Fruit fly (Drosophila melanogaster) whole organism, prepupa: Measurements from ENCODE around the gene Jhbp2.

ENCODE experiments used
- Blimp-1 ChIP-seq: fragments of 200-800 bp; sonication (Bioruptor generic); optimal IDR thresholded peaks from 3 replicates; lab custom pipeline; 2017; ENCODE audit warnings: missing biosample characterization, missing genetic modification characterization, mild to moderate bottlenecking, moderate library complexity, missing genetic modification reagents
- CG11902 ChIP-seq: fragments of 200-800 bp; sonication (Bioruptor generic); optimal IDR thresholded peaks from 3 replicates; lab custom pipeline; 2016; ENCODE audit warnings: missing biosample characterization, missing genetic modification characterization
- CG15336 ChIP-seq: fragments of 200-800 bp; sonication (Bioruptor generic); IDR thresholded peaks from 2 replicates; pipeline ENCODE4 v1.3.6; 2022; ENCODE audit warnings: missing biosample characterization, missing genetic modification characterization
- CG16779 ChIP-seq: fragments of 200-800 bp; sonication (Bioruptor generic); optimal IDR thresholded peaks from 3 replicates; lab custom pipeline; 2017; ENCODE audit warnings: missing biosample characterization, mild to moderate bottlenecking, missing genetic modification characterization
- CG3032 ChIP-seq: fragments of 200-800 bp; optimal IDR thresholded peaks from 2 replicates; lab custom pipeline; 2019; ENCODE audit warnings: missing biosample characterization, mild to moderate bottlenecking, missing genetic modification characterization, moderate library complexity
- CG31627 ChIP-seq: fragments of 200-800 bp; sonication (Bioruptor generic); optimal IDR thresholded peaks from 3 replicates; lab custom pipeline; 2016; ENCODE audit warnings: missing biosample characterization, missing genetic modification characterization
- CG32006 ChIP-seq: fragments of 200-800 bp; sonication (Bioruptor generic); optimal IDR thresholded peaks from 3 replicates; lab custom pipeline; 2017; ENCODE audit warnings: missing biosample characterization, mild to moderate bottlenecking, missing genetic modification characterization
- CG3919 ChIP-seq: fragments of 200-800 bp; sonication (Bioruptor generic); optimal IDR thresholded peaks from 3 replicates; lab custom pipeline; 2016; ENCODE audit warnings: missing biosample characterization, missing genetic modification characterization
- CG4318 ChIP-seq: fragments of 200-800 bp; sonication (Bioruptor generic); optimal IDR thresholded peaks from 3 replicates; lab custom pipeline; 2017; ENCODE audit warnings: missing biosample characterization, mild to moderate bottlenecking, missing genetic modification characterization
- CG8319 ChIP-seq: fragments of 200-800 bp; sonication (Bioruptor generic); optimal IDR thresholded peaks from 3 replicates; lab custom pipeline; 2016; ENCODE audit warnings: missing biosample characterization, missing genetic modification characterization
- Eip78C ChIP-seq: fragments of 200-800 bp; sonication (Bioruptor generic); peaks from one replicate; lab custom pipeline; 2016; ENCODE audit warnings: missing biosample characterization, missing genetic modification characterization
- Eip93F ChIP-seq: fragments of 200-800 bp; sonication (Bioruptor generic); optimal IDR thresholded peaks from 2 replicates; lab custom pipeline; 2016; ENCODE audit warnings: missing biosample characterization, mild to moderate bottlenecking, missing genetic modification characterization
- Ets21C ChIP-seq: fragments of 200-800 bp; sonication (Bioruptor generic); optimal IDR thresholded peaks from 3 replicates; lab custom pipeline; 2016; ENCODE audit warnings: missing biosample characterization, missing genetic modification characterization
- Ets96B ChIP-seq: fragments of 200-800 bp; optimal IDR thresholded peaks from 2 replicates; lab custom pipeline; 2019; ENCODE audit warnings: missing biosample characterization, mild to moderate bottlenecking, missing genetic modification characterization, moderate library complexity
- Hr38 ChIP-seq: sonication (Bioruptor generic); optimal IDR thresholded peaks from 2 replicates; lab custom pipeline; 2016; ENCODE audit warnings: missing biosample characterization, missing genetic modification characterization
- Hr39 ChIP-seq: fragments of 200-800 bp; sonication (Bioruptor generic); optimal IDR thresholded peaks from 2 replicates; lab custom pipeline; 2016; ENCODE audit warnings: missing biosample characterization, missing genetic modification characterization
- Hr4 ChIP-seq: fragments of 200-800 bp; sonication (Bioruptor generic); optimal IDR thresholded peaks from 3 replicates; lab custom pipeline; 2016; ENCODE audit warnings: missing biosample characterization, missing genetic modification characterization
- Met ChIP-seq: fragments of 200-800 bp; sonication (Bioruptor generic); optimal IDR thresholded peaks from 3 replicates; lab custom pipeline; 2016; ENCODE audit warnings: missing biosample characterization, missing genetic modification characterization
- Smox ChIP-seq: fragments of 200-800 bp; sonication (Bioruptor generic); optimal IDR thresholded peaks from 3 replicates; lab custom pipeline; 2016; ENCODE audit warnings: missing biosample characterization, missing genetic modification characterization
- Sox102F ChIP-seq: fragments of 200-800 bp; sonication (Bioruptor generic); optimal IDR thresholded peaks from 2 replicates; lab custom pipeline; 2016; ENCODE audit warnings: missing biosample characterization, mild to moderate bottlenecking, missing genetic modification characterization
- cyc ChIP-seq: fragments of 200-800 bp; sonication (Bioruptor generic); optimal IDR thresholded peaks from 3 replicates; lab custom pipeline; 2016; ENCODE audit warnings: missing biosample characterization, missing genetic modification characterization
- dac ChIP-seq: fragments of 200-800 bp; sonication (Bioruptor generic); optimal IDR thresholded peaks from 2 replicates; lab custom pipeline; 2017; ENCODE audit warnings: missing biosample characterization, mild to moderate bottlenecking, missing genetic modification characterization
- dsx ChIP-seq: fragments of 200-800 bp; optimal IDR thresholded peaks from 3 replicates; lab custom pipeline; 2019; ENCODE audit warnings: missing biosample characterization, mild to moderate bottlenecking, missing genetic modification characterization, moderate library complexity; ENCODE audit not compliant: poor library complexity, severe bottlenecking
- esn ChIP-seq: fragments of 200-800 bp; sonication (Bioruptor generic); optimal IDR thresholded peaks from 2 replicates; lab custom pipeline; 2016; ENCODE audit warnings: missing biosample characterization, mild to moderate bottlenecking, missing genetic modification characterization, moderate library complexity
- fkh ChIP-seq: fragments of 200-800 bp; sonication (Bioruptor generic); optimal IDR thresholded peaks from 3 replicates; lab custom pipeline; 2017; ENCODE audit warnings: missing biosample characterization, mild to moderate bottlenecking, missing genetic modification characterization, moderate library complexity
- lz ChIP-seq: fragments of 200-800 bp; sonication (Bioruptor generic); optimal IDR thresholded peaks from 3 replicates; lab custom pipeline; 2016; ENCODE audit warnings: missing biosample characterization, missing genetic modification characterization
- net ChIP-seq: fragments of 200-800 bp; sonication (Bioruptor generic); optimal IDR thresholded peaks from 3 replicates; lab custom pipeline; 2016; ENCODE audit warnings: missing biosample characterization, missing genetic modification characterization
- pdm3 ChIP-seq: fragments of 200-800 bp; sonication (Bioruptor generic); optimal IDR thresholded peaks from 3 replicates; lab custom pipeline; 2016; ENCODE audit warnings: missing biosample characterization, missing genetic modification characterization
- salr ChIP-seq, 2 experiments: fragments of 200-800 bp; sonication (Bioruptor generic); optimal IDR thresholded peaks; 3 replicates each; lab custom pipeline; 2016 to 2018; ENCODE audit warnings: missing biosample characterization in 2 of 2, missing genetic modification characterization in 2 of 2, mild to moderate bottlenecking in 1 of 2
- spab ChIP-seq: fragments of 200-800 bp; sonication (Bioruptor generic); optimal IDR thresholded peaks from 2 replicates; lab custom pipeline; 2017; ENCODE audit warnings: missing biosample characterization, mild to moderate bottlenecking, missing genetic modification characterization, missing genetic modification reagents
- svp ChIP-seq: fragments of 200-800 bp; sonication (Bioruptor generic); peaks from one replicate; lab custom pipeline; 2016; ENCODE audit warnings: missing biosample characterization, missing genetic modification characterization
- topi ChIP-seq: fragments of 200-800 bp; sonication (Bioruptor generic); optimal IDR thresholded peaks from 3 replicates; lab custom pipeline; 2016; ENCODE audit warnings: missing biosample characterization, missing genetic modification characterization
- vri ChIP-seq: fragments of 200-800 bp; sonication (Bioruptor generic); optimal IDR thresholded peaks from 3 replicates; lab custom pipeline; 2016; ENCODE audit warnings: missing biosample characterization, mild to moderate bottlenecking, missing genetic modification characterization

The Jhbp2 gene

dm6 chr3R:4973762-4974369, 12.7 kb upstream of the Jhbp2 start (continued):
- TF ChIP-seq Sox102F (GFP tag; lab: Kevin White, UChicago) (no peak), Smox (no peak), spab (GFP tag; lab: Kevin White, UChicago) (peak; percentile 8), net (GFP tag; lab: Kevin White, UChicago) (peak; percentile 26), Ets21C (GFP tag; lab: Kevin White, UChicago) (no peak), Ets96B (tag; lab: Kevin White, UChicago) (peak; percentile 24), Eip93F (GFP tag; lab: Kevin White, UChicago) (no peak), Blimp-1 (no peak)

- peak; percentile 12 for TF ChIP-seq Eip78C (GFP tag; lab: Kevin White, UChicago)
- no peak for TF ChIP-seq lz (GFP tag; lab: Kevin White, UChicago)
Measured at dm6 chr3R:4972961-4973595, 11.9 kb upstream of the Jhbp2 start.

- TF ChIP-seq Blimp-1, result peak; percentile 59
- peak; percentile 25 for TF ChIP-seq topi (GFP tag; lab: Kevin White, UChicago)
- TF ChIP-seq cyc (GFP tag; lab: Kevin White, UChicago), result peak; percentile 68
- TF ChIP-seq Ets21C (GFP tag; lab: Kevin White, UChicago), result peak; percentile 11
- TF ChIP-seq Hr38 (GFP tag; lab: Kevin White, UChicago), result no peak
- peak; percentile 74 for TF ChIP-seq CG31627 (GFP tag; lab: Kevin White, UChicago)
- TF ChIP-seq salr (GFP tag; optimal IDR thresholded peaks at IDR 0.05; lab: Kevin White, UChicago), result peak in 1 of 2 experiments; percentile 20
- TF ChIP-seq CG3919, result peak; percentile 8
- no peak for TF ChIP-seq vri
- TF ChIP-seq CG3032 (tag; lab: Kevin White, UChicago), result peak; percentile 5
- peak; percentile 48 for TF ChIP-seq Eip78C (GFP tag; lab: Kevin White, UChicago)
- no peak for TF ChIP-seq dac (GFP tag; lab: Kevin White, UChicago)
- TF ChIP-seq CG11902, result peak; percentile 28
- TF ChIP-seq CG32006 (GFP tag; lab: Kevin White, UChicago), result no peak
- TF ChIP-seq esn (GFP tag; lab: Kevin White, UChicago), result peak; percentile 53
- TF ChIP-seq fkh, result no peak
- TF ChIP-seq dsx (GFP tag; lab: Kevin White, UChicago), result peak; percentile 8
- no peak for TF ChIP-seq svp (GFP tag; lab: Kevin White, UChicago)
- peak; percentile 69 for TF ChIP-seq Hr39 (GFP tag; lab: Kevin White, UChicago)
- TF ChIP-seq pdm3 (GFP tag; lab: Kevin White, UChicago), result peak; percentile 17
- TF ChIP-seq lz (GFP tag; lab: Kevin White, UChicago), result peak; percentile 52
- no peak for TF ChIP-seq CG16779 (tag; lab: Kevin White, UChicago)
- no peak for TF ChIP-seq CG15336
- TF ChIP-seq Hr4 (GFP tag; lab: Kevin White, UChicago), result peak; percentile 10
- TF ChIP-seq CG4318 (GFP tag; lab: Kevin White, UChicago), result no peak
Measured at dm6 chr3R:4970415-4971140, 9.4 kb upstream of the Jhbp2 start.

dm6 chr3R:4969199-4969778, 8.1 kb upstream of the Jhbp2 start:
- TF ChIP-seq Met (GFP tag; lab: Kevin White, UChicago) (no peak), CG8319 (GFP tag; lab: Kevin White, UChicago) (no peak)
